Worm (Caenorhabditis elegans): ENCODE measurements around the gene W09D6.5.

W09D6.5 gene

DNA sequence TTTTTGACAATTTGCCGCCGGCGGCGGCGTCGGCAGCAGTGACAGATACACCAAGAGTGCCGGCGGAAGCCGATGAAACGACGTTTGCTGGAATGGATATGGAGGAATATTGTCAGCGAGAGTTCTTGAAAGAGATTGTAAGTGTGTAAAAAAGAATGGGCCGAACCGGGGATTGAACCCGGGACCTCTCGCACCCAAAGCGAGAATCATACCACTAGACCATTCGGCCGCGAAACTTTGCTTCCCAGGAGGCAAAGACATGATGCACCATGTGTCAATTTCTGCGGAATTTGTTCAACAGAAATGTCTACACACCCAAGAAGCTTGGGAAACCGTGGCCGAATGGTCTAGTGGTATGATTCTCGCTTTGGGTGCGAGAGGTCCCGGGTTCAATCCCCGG, 21.6 kb upstream of the W09D6.5 start:
- peak; percentile 25 for TF ChIP-seq nhr-77 (tag; optimal IDR thresholded peaks at IDR 0.05)
- peak in 3 of 6 experiments; percentile 4 to 76 (median 5) for TF ChIP-seq elt-3 (tag; optimal IDR thresholded peaks at IDR 0.05)
- TF ChIP-seq mab-9 (GFP tag; IDR thresholded peaks at IDR 0.05) = peak; percentile 85
- no peak for TF ChIP-seq vab-15 (tag; optimal IDR thresholded peaks at IDR 0.05)
- TF ChIP-seq isw-1 (GFP tag; IDR thresholded peaks at IDR 0.05) = peak; percentile 66
- peak; percentile 29 for TF ChIP-seq ztf-4 (tag; optimal IDR thresholded peaks at IDR 0.05)
- TF ChIP-seq xbp-1 (tag; optimal IDR thresholded peaks at IDR 0.05) = peak; percentile 75
- TF ChIP-seq fkh-10 (GFP tag; optimal IDR thresholded peaks at IDR 0.05) = peak; percentile 43
- TF ChIP-seq C04F5.9 (tag; optimal IDR thresholded peaks at IDR 0.05) = peak; percentile 52
- peak; percentile 90 for TF ChIP-seq snu-23 (GFP tag; optimal IDR thresholded peaks at IDR 0.05)
- TF ChIP-seq hlh-17 (GFP tag; optimal IDR thresholded peaks at IDR 0.05; ENCODE audit: borderline replicate concordance) = no peak
- TF ChIP-seq zip-4 (GFP tag; optimal IDR thresholded peaks at IDR 0.05) = peak; percentile 68
- TF ChIP-seq pqm-1 (tag; optimal IDR thresholded peaks at IDR 0.05) = no peak
- peak; percentile 93 for TF ChIP-seq nhr-19 (GFP tag; conservative IDR thresholded peaks at IDR 0.05)
- peak; percentile 87 for TF ChIP-seq irx-1 (tag; optimal IDR thresholded peaks at IDR 0.05)
- no peak for TF ChIP-seq nhr-12 (tag; optimal IDR thresholded peaks at IDR 0.05)
- TF ChIP-seq ama-1 (optimal IDR thresholded peaks at IDR 0.05) = no peak
- peak; percentile 59 for TF ChIP-seq ceh-8 (GFP tag; optimal IDR thresholded peaks at IDR 0.05)
- TF ChIP-seq lsy-2 (tag; optimal IDR thresholded peaks at IDR 0.05) = peak; percentile 75 to 84
- peak in 1 of 2 experiments; percentile 57 for TF ChIP-seq ztf-11 (tag; optimal IDR thresholded peaks at IDR 0.05)
- TF ChIP-seq efl-1 (optimal IDR thresholded peaks at IDR 0.05) = peak; percentile 63 to 82
- peak; percentile 75 to 98 for TF ChIP-seq efl-1 (GFP tag; optimal IDR thresholded peaks at IDR 0.05 in 1 of 2)
- TF ChIP-seq fos-1 (tag; optimal IDR thresholded peaks at IDR 0.05) = peak; percentile 58
- TF ChIP-seq dsc-1 (tag; optimal IDR thresholded peaks at IDR 0.05) = peak; percentile 95
- TF ChIP-seq C16A3.4 (tag; optimal IDR thresholded peaks at IDR 0.05) = peak; percentile 81
- peak; percentile 89 for TF ChIP-seq jun-1 (tag; optimal IDR thresholded peaks at IDR 0.05)
- TF ChIP-seq ceh-82 (tag; optimal IDR thresholded peaks at IDR 0.05) = peak; percentile 45 to 68 (median 55)
- TF ChIP-seq ceh-63 (GFP tag; optimal IDR thresholded peaks at IDR 0.05) = peak; percentile 19
- peak; percentile 93 for TF ChIP-seq nhr-90 (tag; optimal IDR thresholded peaks at IDR 0.05; ENCODE audit: poor library complexity)
- peak; percentile 84 for TF ChIP-seq sup-37 (GFP tag; optimal IDR thresholded peaks at IDR 0.05)
- TF ChIP-seq ces-1 (GFP tag; optimal IDR thresholded peaks at IDR 0.05) = no peak
- peak; percentile 93 for TF ChIP-seq nhr-47 (tag; optimal IDR thresholded peaks at IDR 0.05)
- TF ChIP-seq aha-1 (tag; optimal IDR thresholded peaks at IDR 0.05) = peak; percentile 39
- peak; percentile 58 to 78 (median 77) for TF ChIP-seq dpl-1 (GFP tag; optimal IDR thresholded peaks at IDR 0.05)
- TF ChIP-seq hpl-2 (GFP tag; optimal IDR thresholded peaks at IDR 0.05) = peak; percentile 48
- TF ChIP-seq lin-39 (tag; optimal IDR thresholded peaks at IDR 0.05) = peak; percentile 81
- peak; percentile 47 for TF ChIP-seq elt-2 (tag; optimal IDR thresholded peaks at IDR 0.05)
- TF ChIP-seq mep-1 (tag; optimal IDR thresholded peaks at IDR 0.05) = peak; percentile 77
- peak in 1 of 2 experiments; percentile 80 for TF ChIP-seq mdl-1 (tag; optimal IDR thresholded peaks at IDR 0.05)
- no peak for TF ChIP-seq tlp-1 (tag; optimal IDR thresholded peaks at IDR 0.05)
- TF ChIP-seq efl-3 (GFP tag; optimal IDR thresholded peaks at IDR 0.05) = no peak
- peak; percentile 79 for TF ChIP-seq ceh-88 (GFP tag; IDR thresholded peaks at IDR 0.05)
- TF ChIP-seq fkh-8 (tag; optimal IDR thresholded peaks at IDR 0.05) = peak; percentile 61
- TF ChIP-seq lin-14 (GFP tag; optimal IDR thresholded peaks at IDR 0.05) = no peak
- peak; percentile 71 for TF ChIP-seq unc-86 (tag; optimal IDR thresholded peaks at IDR 0.05)
- TF ChIP-seq egl-13 (tag; optimal IDR thresholded peaks at IDR 0.05) = peak; percentile 74
- no peak for TF ChIP-seq unc-62 (GFP tag; optimal IDR thresholded peaks at IDR 0.05)
- TF ChIP-seq nhr-20 (tag; optimal IDR thresholded peaks at IDR 0.05) = peak; percentile 79
- TF ChIP-seq lin-35 (GFP tag; optimal IDR thresholded peaks at IDR 0.05) = peak; percentile 65 to 86
- peak; percentile 68 for TF ChIP-seq aly-2 (tag; optimal IDR thresholded peaks at IDR 0.05)
- no peak for TF ChIP-seq pax-3 (tag; optimal IDR thresholded peaks at IDR 0.05)
- no peak for TF ChIP-seq ets-5 (GFP tag; IDR thresholded peaks at IDR 0.05)
- no peak for TF ChIP-seq zag-1 (tag; optimal IDR thresholded peaks at IDR 0.05)

All from whole organism, L1 larva.